Fruit fly (Drosophila melanogaster): ENCODE data around the gene Pfdn5.
A peak's percentile ranks its signal among the peaks of the same experiment; 100 is the strongest.

Gene Pfdn5

dm6 chr3R:22536504-22537423 is 49.9 kb downstream of the Pfdn5 start (continued):
- TF ChIP-seq repo (GFP tag; optimal IDR thresholded peaks at IDR 0.05) (no peak), ATbp (GFP tag; optimal IDR thresholded peaks at IDR 0.05) (peak; percentile 27), CG4730 (GFP tag; IDR thresholded peaks at IDR 0.05) (no peak; the same call in 1 of the 2 replicates), lilli (GFP tag; optimal IDR thresholded peaks at IDR 0.05) (peak; percentile 31), jigr1 (GFP tag; IDR thresholded peaks at IDR 0.05) (no peak), CG17385 (GFP tag; optimal IDR thresholded peaks at IDR 0.05) (peak; percentile 42), lov (optimal IDR thresholded peaks at IDR 0.05) (no peak), lov (GFP tag; IDR thresholded peaks at IDR 0.05) (no peak), peb (GFP tag; IDR thresholded peaks at IDR 0.05) (no peak), row (GFP tag; IDR thresholded peaks at IDR 0.05) (peak; percentile 65), ranshi (GFP tag; IDR thresholded peaks at IDR 0.05) (peak; percentile 46; the same call in 1 of the 2 replicates), Ets97D (GFP tag; optimal IDR thresholded peaks at IDR 0.05) (no peak), Side (GFP tag; optimal IDR thresholded peaks at IDR 0.05) (no peak), Ets65A (GFP tag) (no peak), Dek (tag; optimal IDR thresholded peaks at IDR 0.05) (peak; percentile 9), bab2 (GFP tag; optimal IDR thresholded peaks at IDR 0.05) (peak; percentile 33), CG7928 (GFP tag; optimal IDR thresholded peaks at IDR 0.05) (no peak), Rx (GFP tag; IDR thresholded peaks at IDR 0.05) (0 out of 2 replicates have a peak, but pooled peaks have one; percentile 5), CG10209 (GFP tag; optimal IDR thresholded peaks at IDR 0.05) (peak; percentile 28), CG15601 (tag; optimal IDR thresholded peaks at IDR 0.05) (peak; percentile 20), otp (GFP tag; IDR thresholded peaks at IDR 0.05) (peak; percentile 32; the same call in 1 of the 3 replicates), CG13287 (GFP tag; IDR thresholded peaks at IDR 0.05; ENCODE audit: partially characterized antibody) (no peak), NfI (GFP tag; optimal IDR thresholded peaks at IDR 0.05) (peak; percentile 37), CG6654 (GFP tag; optimal IDR thresholded peaks at IDR 0.05) (no peak), CG32532 (GFP tag; IDR thresholded peaks at IDR 0.05) (peak; percentile 30; the same call in 1 of the 2 replicates), CG1233 (GFP tag; optimal IDR thresholded peaks at IDR 0.05) (no peak), esg (GFP tag; conservative IDR thresholded peaks at IDR 0.05) (peak; percentile 38), dan (GFP tag; IDR thresholded peaks at IDR 0.05) (no peak), ken (GFP tag; IDR thresholded peaks at IDR 0.05) (0 out of 3 replicates have a peak, but pooled peaks have one; percentile 14), CG12071 (GFP tag; optimal IDR thresholded peaks at IDR 0.05) (peak; percentile 11), Meics (GFP tag; optimal IDR thresholded peaks at IDR 0.05) (peak; percentile 27), Ptx1 (GFP tag; IDR thresholded peaks at IDR 0.05) (peak; percentile 66), CG2712 (tag; optimal IDR thresholded peaks at IDR 0.05) (peak; percentile 40), vnd (GFP tag; IDR thresholded peaks at IDR 0.05; ENCODE audit: partially characterized antibody) (no peak), Poxn (GFP tag; IDR thresholded peaks at IDR 0.05) (no peak), Abd-B (GFP tag; optimal IDR thresholded peaks at IDR 0.05) (peak; percentile 17), CG15269 (tag; optimal IDR thresholded peaks at IDR 0.05) (peak; percentile 79), Hr51 (GFP tag; optimal IDR thresholded peaks at IDR 0.05) (peak in 1 of 2 experiments; percentile 77), D (optimal IDR thresholded peaks at IDR 0.05) (no peak), D (GFP tag; optimal IDR thresholded peaks at IDR 0.05) (no peak), CoRest (tag; optimal IDR thresholded peaks at IDR 0.05) (peak; percentile 51), E2f1 (GFP tag; IDR thresholded peaks at IDR 0.05) (0 out of 2 replicates have a peak, but pooled peaks have one; percentile 30), E2f2 (GFP tag; IDR thresholded peaks at IDR 0.05) (0 out of 2 replicates have a peak, but pooled peaks have one; percentile 22), az2 (GFP tag; optimal IDR thresholded peaks at IDR 0.05) (peak; percentile 29), CG1603 (tag; optimal IDR thresholded peaks at IDR 0.05) (peak; percentile 4), pita (GFP tag; optimal IDR thresholded peaks at IDR 0.05) (no peak), tin (GFP tag; optimal IDR thresholded peaks at IDR 0.05) (peak; percentile 1), sd (tag; optimal IDR thresholded peaks at IDR 0.05) (peak; percentile 86), danr (GFP tag; IDR thresholded peaks at IDR 0.05) (0 out of 2 replicates have a peak, but pooled peaks have one; percentile 12)

Measured in whole organism, embryonic.